Worm (Caenorhabditis elegans) whole organism, L3 larva: ENCODE measurements around the gene F20D6.15.

Experiments used
- R02D3.7 ChIP-seq: fragments of 150-350 bp; optimal IDR thresholded peaks from 2 replicates; lab custom pipeline; 2014; ENCODE audit warnings: missing biosample characterization, missing genetic modification characterization
- lin-39 ChIP-seq: fragments of 150-350 bp; optimal IDR thresholded peaks from 2 replicates; lab custom pipeline; 2018; ENCODE audit warnings: missing biosample characterization, missing genetic modification reagents, missing genetic modification characterization

DNA sequence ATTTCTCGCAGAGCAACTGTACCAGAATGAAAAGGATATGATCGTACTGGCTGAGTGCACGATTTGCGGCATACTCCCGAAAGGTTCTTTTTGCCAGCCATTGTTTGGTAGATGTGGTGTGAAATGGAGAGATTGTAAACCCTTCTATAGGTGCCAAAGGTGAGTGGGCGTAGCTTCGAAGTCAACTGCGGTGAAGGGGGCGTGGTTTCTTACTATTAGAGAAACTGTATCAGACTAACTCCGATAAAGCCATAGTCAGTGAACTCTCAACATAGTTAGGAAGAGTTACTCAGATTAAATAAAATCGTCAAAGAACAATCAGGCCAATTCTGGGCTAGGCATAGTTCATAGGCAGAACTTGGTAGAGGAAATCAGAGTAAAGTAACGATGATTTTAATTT is 10.9 kb downstream of the F20D6.15 start, which contains the start of gene F20D6.9:
- TF ChIP-seq lin-39 (no peak), R02D3.7 (tag; lab: Kevin White, UChicago) (no peak)
